Fruit fly (Drosophila melanogaster) S2 (cell line): ENCODE results near the gene Zasp67.

Source experiments
- CG8478 ChIP-seq: fragments of >200 bp; optimal IDR thresholded peaks from 2 replicates; lab custom pipeline; 2018
- CTCF ChIP-seq, 2 experiments: fragments of >200 bp; optimal IDR thresholded peaks; 2 replicates each; lab custom pipeline; 2018

dm6 chr3L:9744060-9744549 is 53.4 kb downstream of the Zasp67 start:
- TF ChIP-seq CTCF (optimal IDR thresholded peaks at IDR 0.05; lab: Kevin White, UChicago) (no peak), CG8478 (no peak)
